Worm (Caenorhabditis elegans): ENCODE data around the gene M02E1.4.

- no peak for TF ChIP-seq F49E8.2 (tag; optimal IDR thresholded peaks at IDR 0.05; ENCODE audit: borderline replicate concordance)
- TF ChIP-seq madf-5 (GFP tag; IDR thresholded peaks at IDR 0.05), result no peak
- no peak for TF ChIP-seq pha-4 (GFP tag; IDR thresholded peaks at IDR 0.05)
- TF ChIP-seq pha-4 (tag; optimal IDR thresholded peaks at IDR 0.05), result no peak
- no peak for TF ChIP-seq skn-1 (tag; optimal IDR thresholded peaks at IDR 0.05)
- TF ChIP-seq fos-1 (tag; optimal IDR thresholded peaks at IDR 0.05), result no peak
- no peak for TF ChIP-seq zip-2 (tag; optimal IDR thresholded peaks at IDR 0.05)
- TF ChIP-seq D1046.2 (GFP tag; IDR thresholded peaks at IDR 0.05), result no peak
- no peak for TF ChIP-seq daf-8 (GFP tag; IDR thresholded peaks at IDR 0.05)
Observed at ce11 chrX:295726-296125, 17.3 kb upstream of the M02E1.4 start.

Data from whole organism, L4 larva.